Worm (Caenorhabditis elegans) whole organism, young adult: ENCODE results near the gene K01A2.5.
"Not testable (repeated sequence)": the region's sequence is repeated elsewhere in the genome, so short reads cannot be mapped to it uniquely, and the experiment has no call there.

ENCODE experiments used
- B0035.1 ChIP-seq: sonication (generic microtip); optimal IDR thresholded peaks from 2 replicates; lab custom pipeline; 2016; ENCODE audit warnings: missing genetic modification characterization, mild to moderate bottlenecking, missing compliant biosample characterization, missing genotype, missing genetic modification reagents
- C17E4.6 ChIP-seq: fragments of 200-800 bp; sonication (Bioruptor generic); IDR thresholded peaks from 2 replicates; pipeline ENCODE4 v1.3.6; 2022; ENCODE audit warnings: missing genetic modification reagents, missing genetic modification characterization, missing compliant biosample characterization
- D2030.7 ChIP-seq: fragments of 200-800 bp; sonication (Bioruptor generic); IDR thresholded peaks from 2 replicates; pipeline ENCODE4 v1.3.6; 2022; ENCODE audit warnings: missing genetic modification reagents, missing genetic modification characterization, missing compliant biosample characterization
- F22D6.2 ChIP-seq: sonication (generic microtip); optimal IDR thresholded peaks from 2 replicates; lab custom pipeline; 2016; ENCODE audit warnings: mild to moderate bottlenecking, missing genetic modification characterization, missing compliant biosample characterization
- F49E8.2 ChIP-seq: sonication (generic microtip); optimal IDR thresholded peaks from 3 replicates; lab custom pipeline; 2017; ENCODE audit warnings: missing genetic modification characterization, mild to moderate bottlenecking, missing compliant biosample characterization, antibody characterized with exemption, moderate library complexity; ENCODE audit not compliant: insufficient read depth
- F52B5.7 ChIP-seq: sonication (generic microtip); optimal IDR thresholded peaks from 2 replicates; lab custom pipeline; 2016; ENCODE audit warnings: mild to moderate bottlenecking, missing genetic modification characterization, missing compliant biosample characterization
- F57A8.1 ChIP-seq: fragments of 200-800 bp; sonication (Bioruptor generic); optimal IDR thresholded peaks from 2 replicates; lab custom pipeline; 2018; ENCODE audit warnings: mild to moderate bottlenecking, missing genetic modification characterization, moderate library complexity, missing compliant biosample characterization
- K12H6.12 ChIP-seq: fragments of 200-800 bp; sonication (Bioruptor generic); optimal IDR thresholded peaks from 2 replicates; lab custom pipeline; 2018; ENCODE audit warnings: mild to moderate bottlenecking, missing genetic modification characterization, missing compliant biosample characterization
- T07F8.4 ChIP-seq: sonication (generic microtip); optimal IDR thresholded peaks from 2 replicates; lab custom pipeline; 2016; ENCODE audit warnings: mild to moderate bottlenecking, missing genetic modification characterization, moderate library complexity, missing compliant biosample characterization
- Y53F4B.3 ChIP-seq: fragments of 200-800 bp; sonication (Bioruptor generic); IDR thresholded peaks from 2 replicates; pipeline ENCODE4 v1.3.6; 2022; ENCODE audit warnings: missing genetic modification reagents, missing genetic modification characterization, missing compliant biosample characterization
- Y53G8AR.9 ChIP-seq: fragments of 200-800 bp; sonication (Bioruptor generic); conservative IDR thresholded peaks from 2 replicates; pipeline ENCODE4 v1.3.6; 2022; ENCODE audit warnings: missing genetic modification reagents, missing genetic modification characterization, missing compliant biosample characterization
- Y56A3A.18 ChIP-seq: fragments of 200-800 bp; sonication (Bioruptor generic); IDR thresholded peaks from 2 replicates; pipeline ENCODE4 v1.3.6; 2022; ENCODE audit warnings: missing genetic modification reagents, missing genetic modification characterization, missing compliant biosample characterization
- ZK185.1 ChIP-seq: sonication (generic microtip); optimal IDR thresholded peaks from 2 replicates; lab custom pipeline; 2016; ENCODE audit warnings: mild to moderate bottlenecking, missing genetic modification characterization, missing compliant biosample characterization; ENCODE audit not compliant: poor library complexity, severe bottlenecking
- ama-1 ChIP-seq, 3 experiments: fragments of 150-350 bp in 1 of 3; sonication (generic microtip) in 2 of 3; optimal IDR thresholded peaks; 2 replicates each; lab custom pipeline; 2014 to 2018; ENCODE audit warnings: missing biosample characterization in 2 of 3, missing genetic modification characterization in 2 of 3, missing genetic modification reagents in 2 of 3
- attf-3 ChIP-seq: fragments of 200-800 bp; sonication (Bioruptor generic); conservative IDR thresholded peaks from 2 replicates; pipeline ENCODE4 v1.3.6; 2022; ENCODE audit warnings: missing genetic modification reagents, missing genetic modification characterization, missing compliant biosample characterization
- attf-5 ChIP-seq: fragments of 200-800 bp; sonication (Bioruptor generic); optimal IDR thresholded peaks from 2 replicates; lab custom pipeline; 2018; ENCODE audit warnings: mild to moderate bottlenecking, missing genetic modification characterization, missing compliant biosample characterization
- attf-6 ChIP-seq: fragments of 200-800 bp; sonication (Bioruptor generic); IDR thresholded peaks from 2 replicates; pipeline ENCODE4 v1.3.6; 2022; ENCODE audit warnings: missing genetic modification reagents, missing genetic modification characterization, missing compliant biosample characterization
- die-1 ChIP-seq: sonication (generic microtip); optimal IDR thresholded peaks from 2 replicates; lab custom pipeline; 2016; ENCODE audit warnings: missing genotype, mild to moderate bottlenecking, missing genetic modification characterization, missing compliant biosample characterization
- dpl-1 ChIP-seq: fragments of 150-350 bp; optimal IDR thresholded peaks from 2 replicates; lab custom pipeline; 2014; ENCODE audit warnings: missing biosample characterization, missing genetic modification reagents, missing genetic modification characterization
- efl-1 ChIP-seq: fragments of 150-350 bp; optimal IDR thresholded peaks from 2 replicates; lab custom pipeline; 2014; ENCODE audit warnings: missing biosample characterization, missing genetic modification reagents, missing genetic modification characterization
- egl-44 ChIP-seq: fragments of 200-800 bp; sonication (Bioruptor generic); IDR thresholded peaks from 2 replicates; pipeline ENCODE4 v1.3.6; 2022; ENCODE audit warnings: missing genetic modification reagents, missing genetic modification characterization, missing compliant biosample characterization
- egrh-3 ChIP-seq: fragments of 200-800 bp; sonication (Bioruptor generic); IDR thresholded peaks from 2 replicates; pipeline ENCODE4 v1.3.6; 2022; ENCODE audit warnings: missing genetic modification reagents, missing genetic modification characterization, missing compliant biosample characterization
- ekl-4 ChIP-seq: fragments of 200-800 bp; sonication (Bioruptor generic); IDR thresholded peaks from 2 replicates; pipeline ENCODE4 v1.3.6; 2022; ENCODE audit warnings: missing genetic modification reagents, missing genetic modification characterization, missing compliant biosample characterization
- ets-4 ChIP-seq: fragments of 200-800 bp; sonication (Bioruptor generic); optimal IDR thresholded peaks from 2 replicates; lab custom pipeline; 2018; ENCODE audit warnings: mild to moderate bottlenecking, missing genetic modification characterization, missing compliant biosample characterization
- gei-17 ChIP-seq: fragments of 200-800 bp; sonication (Bioruptor generic); optimal IDR thresholded peaks from 2 replicates; lab custom pipeline; 2018; ENCODE audit warnings: mild to moderate bottlenecking, missing genetic modification characterization, missing compliant biosample characterization
- him-1 ChIP-seq: sonication (generic microtip); optimal IDR thresholded peaks from 2 replicates; lab custom pipeline; 2016; ENCODE audit warnings: missing genotype, missing genetic modification reagents, missing genetic modification characterization, missing compliant biosample characterization
- let-607 ChIP-seq, 2 experiments: fragments of 200-800 bp in 1 of 2; sonication (Bioruptor generic) in 1 of 2; sonication (generic microtip) in 1 of 2; optimal IDR thresholded peaks; 2 replicates each; lab custom pipeline; 2016 to 2018; ENCODE audit warnings: mild to moderate bottlenecking in 2 of 2, missing compliant biosample characterization in 2 of 2, missing genetic modification characterization in 2 of 2, moderate library complexity in 2 of 2, missing genotype in 1 of 2
- mxl-1 ChIP-seq: sonication (generic microtip); optimal IDR thresholded peaks from 2 replicates; lab custom pipeline; 2016; ENCODE audit warnings: missing genetic modification characterization, missing compliant biosample characterization
- repo-1 ChIP-seq: sonication (generic microtip); optimal IDR thresholded peaks from 2 replicates; lab custom pipeline; 2017; ENCODE audit warnings: mild to moderate bottlenecking, missing genetic modification characterization, missing compliant biosample characterization
- rpc-1 ChIP-seq, 2 experiments: fragments of 150-350 bp in 1 of 2; sonication (generic microtip) in 1 of 2; optimal IDR thresholded peaks; 2 replicates each; lab custom pipeline; 2014 to 2018; ENCODE audit warnings: missing biosample characterization in 1 of 2, missing genetic modification characterization in 1 of 2, missing genetic modification reagents in 1 of 2, missing genotype in 1 of 2
- sdz-38 ChIP-seq: sonication (generic microtip); optimal IDR thresholded peaks from 2 replicates; lab custom pipeline; 2016; ENCODE audit warnings: missing genotype, missing genetic modification characterization, missing compliant biosample characterization
- snpc-3.4 ChIP-seq: sonication (generic microtip); optimal IDR thresholded peaks from 2 replicates; lab custom pipeline; 2017; ENCODE audit warnings: missing genetic modification characterization, mild to moderate bottlenecking, missing compliant biosample characterization, antibody characterized with exemption, moderate library complexity, missing genotype, missing genetic modification reagents
- snpc-4 ChIP-seq, 5 experiments: fragments of 150-350 bp in 1 of 5; sonication (generic microtip) in 4 of 5; optimal IDR thresholded peaks; 2 replicates each; lab custom pipeline; 2014 to 2018; ENCODE audit warnings: missing genetic modification characterization in 5 of 5, missing biosample characterization in 3 of 5, antibody characterized with exemption in 2 of 5, mild to moderate bottlenecking in 2 of 5, missing compliant biosample characterization in 2 of 5, missing genotype in 2 of 5, moderate library complexity in 2 of 5, missing genetic modification reagents in 1 of 5
- tbp1 ChIP-seq: fragments of 200-800 bp; sonication (Bioruptor generic); optimal IDR thresholded peaks from 2 replicates; lab custom pipeline; 2018; ENCODE audit warnings: mild to moderate bottlenecking, missing genetic modification characterization, missing compliant biosample characterization
- zfh-2 ChIP-seq: fragments of 200-800 bp; sonication (Bioruptor generic); conservative IDR thresholded peaks from 2 replicates; pipeline ENCODE4 v1.3.6; 2022; ENCODE audit warnings: missing genetic modification reagents, missing genetic modification characterization, missing compliant biosample characterization
- ztf-3 ChIP-seq: fragments of 200-800 bp; sonication (Bioruptor generic); optimal IDR thresholded peaks from 2 replicates; lab custom pipeline; 2018; ENCODE audit warnings: mild to moderate bottlenecking, missing genetic modification characterization, missing compliant biosample characterization

K01A2.5 gene

ce11 chrII:303927-304711 lies 3.0 kb downstream of the K01A2.5 start:
- TF ChIP-seq ekl-4 (GFP tag; lab: Robert Waterston, UW) (no peak), F49E8.2 (tag; lab: Kevin White, UChicago) (no peak), Y53F4B.3 (GFP tag; lab: Robert Waterston, UW) (no peak), egrh-3 (GFP tag; lab: Robert Waterston, UW) (peak; percentile 23; the same call in 1 of the 2 replicates), zfh-2 (GFP tag; lab: Robert Waterston, UW) (peak; percentile 87), repo-1 (no peak), attf-6 (GFP tag; lab: Robert Waterston, UW) (no peak), sdz-38 (tag; lab: Kevin White, UChicago) (no peak)

ce11 chrII:305645-306044 lies 4.6 kb downstream of the K01A2.5 start, which contains the start of gene col-69:
Gene col-69 (minus strand): TSS chrII:305745.
- no peak for TF ChIP-seq efl-1 (GFP tag; lab: Kevin White, UChicago)
- no peak for TF ChIP-seq dpl-1 (GFP tag; lab: Kevin White, UChicago)
- no peak for TF ChIP-seq F52B5.7 (tag; lab: Kevin White, UChicago)
- TF ChIP-seq gei-17 (GFP tag; lab: Kevin White, UChicago), result no peak
- TF ChIP-seq, all 124 proteins: peak for 0

ce11 chrII:307154-307553 lies 6.1 kb downstream of the K01A2.5 start, which contains the start of gene K01A2.4:
Gene K01A2.4 (plus strand): TSS chrII:307454.
- TF ChIP-seq Y56A3A.18 (GFP tag; lab: Robert Waterston, UW) (no peak), attf-5 (no peak), mxl-1 (tag; lab: Kevin White, UChicago) (no peak), ZK185.1 (tag; lab: Kevin White, UChicago) (no peak), ets-4 (GFP tag; lab: Kevin White, UChicago) (no peak), Y53F4B.3 (GFP tag; lab: Robert Waterston, UW) (no peak), ztf-3 (GFP tag; lab: Kevin White, UChicago) (no peak), die-1 (tag; lab: Kevin White, UChicago) (no peak), ama-1 (optimal IDR thresholded peaks at IDR 0.05; lab: Kevin White, UChicago) (no peak), ama-1 (GFP tag; optimal IDR thresholded peaks at IDR 0.05; lab: Kevin White, UChicago) (no peak), egrh-3 (GFP tag; lab: Robert Waterston, UW) (no peak)

DNA sequence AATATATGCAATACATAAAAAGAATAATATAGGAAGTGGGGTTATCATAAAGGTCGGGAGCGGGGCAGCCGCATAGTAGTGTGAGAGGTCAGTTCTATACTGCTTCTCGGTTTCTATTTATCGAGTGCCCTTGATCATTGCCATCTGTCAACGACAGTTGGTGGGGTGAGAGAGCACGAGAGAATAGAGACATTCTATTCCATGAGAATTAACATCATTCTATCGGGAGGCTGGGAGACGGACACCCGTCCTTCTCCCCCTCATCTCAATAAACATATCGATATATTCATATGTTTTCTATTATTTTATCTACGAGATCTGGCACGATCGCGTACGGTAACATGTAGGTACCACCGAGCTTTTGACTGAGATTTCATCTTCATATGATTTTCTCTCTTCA lies 11.0 kb downstream of the K01A2.5 start, which contains the start of gene mps-2:
TSS of gene mps-2 (minus strand) at position 101 of the 400 bp plus-strand sequence.
- not testable (repeated sequence) for TF ChIP-seq rpc-1 (optimal IDR thresholded peaks at IDR 0.05; lab: Kevin White, UChicago); rpc-1 (tag; optimal IDR thresholded peaks at IDR 0.05; lab: Kevin White, UChicago); F22D6.2 (tag; lab: Kevin White, UChicago); Y53F4B.3 (GFP tag; lab: Robert Waterston, UW)

DNA sequence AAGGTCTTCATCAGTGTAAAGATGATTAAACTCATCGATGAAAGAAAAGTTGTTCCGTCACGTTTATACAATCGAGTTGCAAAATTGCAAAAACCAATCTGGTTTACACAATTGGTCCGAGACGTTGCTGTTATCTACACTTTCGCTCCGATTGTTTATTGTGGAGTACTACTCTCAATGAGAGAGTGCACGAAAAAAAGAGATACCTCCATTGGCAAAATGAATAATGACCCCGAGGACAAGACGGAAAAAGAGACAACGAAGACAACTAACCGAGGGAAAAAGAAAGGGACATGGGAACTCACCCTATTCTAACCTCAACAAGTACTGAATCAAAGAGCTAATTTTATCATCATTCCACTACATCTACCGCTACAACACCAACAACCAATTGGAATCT lies 12.5 kb downstream of the K01A2.5 start:
- TF ChIP-seq T07F8.4, result no peak
- no peak for TF ChIP-seq D2030.7 (GFP tag; lab: Robert Waterston, UW)
- TF ChIP-seq Y53G8AR.9, result no peak
- TF ChIP-seq him-1, result no peak
- no peak for TF ChIP-seq mxl-1 (tag; lab: Kevin White, UChicago)
- no peak for TF ChIP-seq egl-44 (GFP tag; lab: Robert Waterston, UW)

- TF ChIP-seq tbp1 (GFP tag; lab: Kevin White, UChicago), result no peak
- no peak for TF ChIP-seq attf-3
- no peak for TF ChIP-seq attf-5
- TF ChIP-seq snpc-4 (GFP tag; optimal IDR thresholded peaks at IDR 0.05; lab: Kevin White, UChicago), result no peak
- no peak for TF ChIP-seq snpc-4 (tag; optimal IDR thresholded peaks at IDR 0.05; lab: Kevin White, UChicago)
- TF ChIP-seq snpc-3.4 (tag; lab: Kevin White, UChicago), result no peak
- TF ChIP-seq F57A8.1 (GFP tag; lab: Kevin White, UChicago), result no peak
- no peak for TF ChIP-seq sdz-38 (tag; lab: Kevin White, UChicago)
- no peak for TF ChIP-seq B0035.1 (tag; lab: Kevin White, UChicago)
- TF ChIP-seq C17E4.6 (GFP tag; lab: Robert Waterston, UW), result no peak
- no peak for TF ChIP-seq K12H6.12 (tag; lab: Kevin White, UChicago)
- no peak for TF ChIP-seq let-607 (tag; optimal IDR thresholded peaks at IDR 0.05; lab: Kevin White, UChicago)
Observed at ce11 chrII:319459-319858, 18.4 kb downstream of the K01A2.5 start, which contains the start of gene far-7. Gene far-7 (plus strand): TSS chrII:319789.
